Worm (Caenorhabditis elegans) whole organism, young adult: Measurements from ENCODE around the gene nas-14.
A peak's percentile ranks its signal among the peaks of the same experiment; 100 is the strongest.

ENCODE experiments used
- B0261.1 ChIP-seq: sonication (generic microtip); optimal IDR thresholded peaks from 2 replicates; lab custom pipeline; 2016; ENCODE audit warnings: mild to moderate bottlenecking, missing genetic modification characterization, moderate library complexity, missing compliant biosample characterization
- B0336.3 ChIP-seq: fragments of 200-800 bp; sonication (Bioruptor generic); IDR thresholded peaks from 2 replicates; pipeline ENCODE4 v1.3.6; 2022; ENCODE audit warnings: missing genetic modification characterization, missing compliant biosample characterization
- D2030.7 ChIP-seq: fragments of 200-800 bp; sonication (Bioruptor generic); IDR thresholded peaks from 2 replicates; pipeline ENCODE4 v1.3.6; 2022; ENCODE audit warnings: missing genetic modification reagents, missing genetic modification characterization, missing compliant biosample characterization
- F39B2.1 ChIP-seq: fragments of 200-800 bp; sonication (Bioruptor generic); IDR thresholded peaks from 2 replicates; pipeline ENCODE4 v1.3.6; 2022; ENCODE audit warnings: missing genetic modification reagents, missing genetic modification characterization, missing compliant biosample characterization
- F52B5.7 ChIP-seq: sonication (generic microtip); optimal IDR thresholded peaks from 2 replicates; lab custom pipeline; 2016; ENCODE audit warnings: mild to moderate bottlenecking, missing genetic modification characterization, missing compliant biosample characterization
- Y53F4B.3 ChIP-seq: fragments of 200-800 bp; sonication (Bioruptor generic); IDR thresholded peaks from 2 replicates; pipeline ENCODE4 v1.3.6; 2022; ENCODE audit warnings: missing genetic modification reagents, missing genetic modification characterization, missing compliant biosample characterization
- Y53G8AR.9 ChIP-seq: fragments of 200-800 bp; sonication (Bioruptor generic); conservative IDR thresholded peaks from 2 replicates; pipeline ENCODE4 v1.3.6; 2022; ENCODE audit warnings: missing genetic modification reagents, missing genetic modification characterization, missing compliant biosample characterization
- Y56A3A.18 ChIP-seq: fragments of 200-800 bp; sonication (Bioruptor generic); IDR thresholded peaks from 2 replicates; pipeline ENCODE4 v1.3.6; 2022; ENCODE audit warnings: missing genetic modification reagents, missing genetic modification characterization, missing compliant biosample characterization
- Y67H2A.10 ChIP-seq: fragments of 200-800 bp; sonication (Bioruptor generic); conservative IDR thresholded peaks from 2 replicates; pipeline ENCODE4 v1.3.6; 2022; ENCODE audit warnings: missing genetic modification reagents, missing genetic modification characterization, missing compliant biosample characterization
- attf-3 ChIP-seq: fragments of 200-800 bp; sonication (Bioruptor generic); conservative IDR thresholded peaks from 2 replicates; pipeline ENCODE4 v1.3.6; 2022; ENCODE audit warnings: missing genetic modification reagents, missing genetic modification characterization, missing compliant biosample characterization
- ccch-3 ChIP-seq: fragments of 200-800 bp; sonication (Bioruptor generic); optimal IDR thresholded peaks from 2 replicates; lab custom pipeline; 2018; ENCODE audit warnings: mild to moderate bottlenecking, missing genetic modification characterization, missing compliant biosample characterization
- cebp-2 ChIP-seq: fragments of 200-800 bp; sonication (Bioruptor generic); IDR thresholded peaks from 2 replicates; pipeline ENCODE4 v1.3.6; 2022; ENCODE audit warnings: missing genetic modification characterization, missing compliant biosample characterization
- ceh-100 ChIP-seq: fragments of 200-800 bp; sonication (Bioruptor generic); IDR thresholded peaks from 2 replicates; pipeline ENCODE4 v1.3.6; 2022; ENCODE audit warnings: missing genetic modification reagents, missing genetic modification characterization, missing compliant biosample characterization
- ceh-40 ChIP-seq: fragments of 200-800 bp; sonication (Bioruptor generic); IDR thresholded peaks from 2 replicates; pipeline ENCODE4 v1.3.6; 2022; ENCODE audit warnings: missing genetic modification characterization, missing compliant biosample characterization
- die-1 ChIP-seq: sonication (generic microtip); optimal IDR thresholded peaks from 2 replicates; lab custom pipeline; 2016; ENCODE audit warnings: missing genotype, mild to moderate bottlenecking, missing genetic modification characterization, missing compliant biosample characterization
- efl-1 ChIP-seq: fragments of 150-350 bp; optimal IDR thresholded peaks from 2 replicates; lab custom pipeline; 2014; ENCODE audit warnings: missing biosample characterization, missing genetic modification reagents, missing genetic modification characterization
- egl-44 ChIP-seq: fragments of 200-800 bp; sonication (Bioruptor generic); IDR thresholded peaks from 2 replicates; pipeline ENCODE4 v1.3.6; 2022; ENCODE audit warnings: missing genetic modification reagents, missing genetic modification characterization, missing compliant biosample characterization
- fkh-3 ChIP-seq: sonication (generic microtip); optimal IDR thresholded peaks from 2 replicates; lab custom pipeline; 2016; ENCODE audit warnings: mild to moderate bottlenecking, missing genetic modification characterization, missing compliant biosample characterization
- hlh-12 ChIP-seq: sonication (generic microtip); optimal IDR thresholded peaks from 2 replicates; lab custom pipeline; 2016; ENCODE audit warnings: missing genetic modification characterization, missing compliant biosample characterization
- hmg-1.2 ChIP-seq: fragments of 200-800 bp; sonication (Bioruptor generic); IDR thresholded peaks from 2 replicates; pipeline ENCODE4 v1.3.6; 2022; ENCODE audit warnings: missing genetic modification reagents, missing genetic modification characterization, missing compliant biosample characterization
- lag-1 ChIP-seq: fragments of 200-800 bp; sonication (Bioruptor generic); IDR thresholded peaks from 2 replicates; pipeline ENCODE4 v1.3.6; 2022; ENCODE audit warnings: missing genetic modification reagents, missing genetic modification characterization, missing compliant biosample characterization
- let-526 ChIP-seq: fragments of 200-800 bp; sonication (Bioruptor generic); IDR thresholded peaks from 2 replicates; pipeline ENCODE4 v1.3.6; 2022; ENCODE audit warnings: missing genetic modification reagents, missing genetic modification characterization, missing compliant biosample characterization
- madf-10 ChIP-seq: sonication (generic microtip); optimal IDR thresholded peaks from 2 replicates; lab custom pipeline; 2016; ENCODE audit warnings: mild to moderate bottlenecking, missing genetic modification characterization, missing compliant biosample characterization
- nfya-1 ChIP-seq: sonication (generic microtip); optimal IDR thresholded peaks from 2 replicates; lab custom pipeline; 2017; ENCODE audit warnings: antibody characterized with exemption, missing compliant biosample characterization, missing genetic modification characterization, borderline replicate concordance; ENCODE audit not compliant: insufficient read depth
- nfyb-1 ChIP-seq: fragments of 200-800 bp; sonication (Bioruptor generic); IDR thresholded peaks from 2 replicates; pipeline ENCODE4 v1.3.6; 2022; ENCODE audit warnings: missing genetic modification reagents, missing genetic modification characterization, missing compliant biosample characterization
- nhr-27 ChIP-seq: fragments of 200-800 bp; sonication (Bioruptor generic); optimal IDR thresholded peaks from 2 replicates; lab custom pipeline; 2018; ENCODE audit warnings: mild to moderate bottlenecking, missing genetic modification characterization, moderate library complexity, missing compliant biosample characterization
- nhr-80 ChIP-seq: sonication (generic microtip); optimal IDR thresholded peaks from 2 replicates; lab custom pipeline; 2016; ENCODE audit warnings: missing genetic modification characterization, missing compliant biosample characterization
- pbrm-1 ChIP-seq: fragments of 200-800 bp; sonication (Bioruptor generic); IDR thresholded peaks from 2 replicates; pipeline ENCODE4 v1.3.6; 2022; ENCODE audit warnings: missing genetic modification reagents, missing genetic modification characterization, missing compliant biosample characterization
- rpc-1 ChIP-seq, 2 experiments: fragments of 150-350 bp in 1 of 2; sonication (generic microtip) in 1 of 2; optimal IDR thresholded peaks; 2 replicates each; lab custom pipeline; 2014 to 2018; ENCODE audit warnings: missing biosample characterization in 1 of 2, missing genetic modification characterization in 1 of 2, missing genetic modification reagents in 1 of 2, missing genotype in 1 of 2
- tbp1 ChIP-seq: fragments of 200-800 bp; sonication (Bioruptor generic); optimal IDR thresholded peaks from 2 replicates; lab custom pipeline; 2018; ENCODE audit warnings: mild to moderate bottlenecking, missing genetic modification characterization, missing compliant biosample characterization
- unc-130 ChIP-seq: sonication (generic microtip); optimal IDR thresholded peaks from 2 replicates; lab custom pipeline; 2016; ENCODE audit warnings: missing genetic modification reagents, missing genetic modification characterization, missing compliant biosample characterization
- zfh-2 ChIP-seq: fragments of 200-800 bp; sonication (Bioruptor generic); conservative IDR thresholded peaks from 2 replicates; pipeline ENCODE4 v1.3.6; 2022; ENCODE audit warnings: missing genetic modification reagents, missing genetic modification characterization, missing compliant biosample characterization
- ztf-26 ChIP-seq: sonication (generic microtip); optimal IDR thresholded peaks from 2 replicates; lab custom pipeline; 2017; ENCODE audit warnings: missing genetic modification characterization, missing compliant biosample characterization

nas-14 gene

ce11 chrIV:13170241-13170640, at the start of gene nas-14:
Gene nas-14 (plus strand): TSS chrIV:13170541.
- TF ChIP-seq Y53F4B.3 (GFP tag; lab: Robert Waterston, UW) (no peak), egl-44 (GFP tag; lab: Robert Waterston, UW) (no peak), die-1 (tag; lab: Kevin White, UChicago) (no peak), Y53G8AR.9 (GFP tag; lab: Robert Waterston, UW) (no peak), cebp-2 (no peak), fkh-3 (tag; lab: Kevin White, UChicago) (no peak), madf-10 (tag; lab: Kevin White, UChicago) (no peak), unc-130 (no peak), ccch-3 (GFP tag; lab: Kevin White, UChicago) (no peak), attf-3 (GFP tag; lab: Robert Waterston, UW) (no peak)

ce11 chrIV:13121396-13121795, 48.9 kb upstream of the nas-14 start:
- TF ChIP-seq F52B5.7 (tag; lab: Kevin White, UChicago), result no peak
- TF ChIP-seq nfya-1 (tag; lab: Kevin White, UChicago), result no peak
- TF ChIP-seq D2030.7, result no peak
- no peak for TF ChIP-seq nfyb-1 (GFP tag; lab: Robert Waterston, UW)
- no peak for TF ChIP-seq nhr-27 (tag; lab: Kevin White, UChicago)
- TF ChIP-seq B0261.1 (tag; lab: Kevin White, UChicago), result no peak
- TF ChIP-seq let-526 (GFP tag; lab: Robert Waterston, UW), result no peak
- TF ChIP-seq hmg-1.2 (GFP tag; lab: Robert Waterston, UW), result no peak
- TF ChIP-seq ztf-26 (tag; lab: Kevin White, UChicago), result no peak
- no peak for TF ChIP-seq lag-1 (GFP tag; lab: Robert Waterston, UW)
- no peak for TF ChIP-seq B0336.3 (GFP tag; lab: Robert Waterston, UW)
- no peak for TF ChIP-seq ceh-40 (GFP tag; lab: Robert Waterston, UW)
- no peak for TF ChIP-seq zfh-2 (GFP tag; lab: Robert Waterston, UW)
- no peak for TF ChIP-seq pbrm-1 (GFP tag; lab: Robert Waterston, UW)
- TF ChIP-seq efl-1 (GFP tag; lab: Kevin White, UChicago), result no peak
- no peak for TF ChIP-seq nhr-80 (tag; lab: Kevin White, UChicago)
- TF ChIP-seq rpc-1 (optimal IDR thresholded peaks at IDR 0.05; lab: Kevin White, UChicago), result no peak
- no peak for TF ChIP-seq rpc-1 (tag; optimal IDR thresholded peaks at IDR 0.05; lab: Kevin White, UChicago)
- TF ChIP-seq tbp1, result no peak

DNA sequence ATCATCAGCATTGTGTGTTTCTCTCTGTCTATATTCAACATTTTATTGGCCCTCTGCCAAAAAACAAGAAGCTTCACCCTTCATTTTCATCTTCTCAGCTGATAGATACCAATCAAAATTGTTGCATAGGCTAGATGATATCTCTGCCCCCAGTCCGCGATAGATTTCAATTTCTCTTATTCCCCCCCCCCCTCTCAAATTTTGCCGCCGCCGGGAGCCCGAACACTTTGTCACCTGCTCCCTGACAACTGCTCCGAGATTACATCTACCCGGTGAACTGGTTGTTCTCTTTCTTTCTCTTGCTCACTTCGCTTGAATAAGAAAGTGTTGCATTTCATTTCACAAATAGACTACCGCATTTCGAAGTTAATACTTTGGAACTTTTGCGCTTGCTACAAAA, 44.3 kb upstream of the nas-14 start:
- TF ChIP-seq ceh-100 (GFP tag; lab: Robert Waterston, UW) (no peak), zfh-2 (GFP tag; lab: Robert Waterston, UW) (0 out of 2 replicates have a peak, but pooled peaks have one; percentile 15), cebp-2 (0 out of 2 replicates have a peak, but pooled peaks have one; percentile 41), Y67H2A.10 (GFP tag; lab: Robert Waterston, UW) (no peak), die-1 (tag; lab: Kevin White, UChicago) (no peak), Y56A3A.18 (GFP tag; lab: Robert Waterston, UW) (no peak), F39B2.1 (no peak)

ce11 chrIV:13127720-13128119, 42.6 kb upstream of the nas-14 start:
- TF ChIP-seq cebp-2 (0 out of 2 replicates have a peak, but pooled peaks have one; percentile 51), Y56A3A.18 (GFP tag; lab: Robert Waterston, UW) (no peak), hlh-12 (tag; lab: Kevin White, UChicago) (no peak)
- TF ChIP-seq, all 124 proteins: peak for 1
